Worm (Caenorhabditis elegans) whole organism, L4 larva: Measurements from ENCODE around the gene algn-6.
A peak's percentile ranks its signal among the peaks of the same experiment; 100 is the strongest.

ENCODE experiments used
- F10B5.3 ChIP-seq: sonication (generic microtip); optimal IDR thresholded peaks from 2 replicates; lab custom pipeline; 2016; ENCODE audit warnings: mild to moderate bottlenecking, missing genetic modification characterization, missing compliant biosample characterization
- F26F4.8 ChIP-seq: fragments of 200-800 bp; sonication (Bioruptor generic); conservative IDR thresholded peaks from 2 replicates; pipeline ENCODE4 v1.3.6; 2022; ENCODE audit warnings: missing genetic modification characterization, missing compliant biosample characterization
- F37D6.2 ChIP-seq: sonication (generic microtip); optimal IDR thresholded peaks from 2 replicates; lab custom pipeline; 2016; ENCODE audit warnings: mild to moderate bottlenecking, missing genetic modification characterization, missing compliant biosample characterization
- F44E2.7 ChIP-seq: fragments of 200-800 bp; sonication (Bioruptor generic); IDR thresholded peaks from 2 replicates; pipeline ENCODE4 v2.1.2; 2022; ENCODE audit warnings: missing genetic modification characterization, missing compliant biosample characterization
- T20F7.1 ChIP-seq: fragments of 200-800 bp; sonication (Bioruptor generic); optimal IDR thresholded peaks from 2 replicates; lab custom pipeline; 2018; ENCODE audit warnings: mild to moderate bottlenecking, missing genetic modification characterization, missing compliant biosample characterization
- Y105C5A.15 ChIP-seq: fragments of 200-800 bp; sonication (Bioruptor generic); IDR thresholded peaks from 2 replicates; pipeline ENCODE4 v1.3.6; 2022; ENCODE audit warnings: missing genetic modification characterization, missing compliant biosample characterization
- Y48G9A.11 ChIP-seq: fragments of 200-800 bp; sonication (Bioruptor generic); IDR thresholded peaks from 2 replicates; pipeline ENCODE4 v1.3.6; 2022; ENCODE audit warnings: missing genetic modification reagents, missing genetic modification characterization, missing compliant biosample characterization
- Y5F2A.4 ChIP-seq: fragments of 200-800 bp; sonication (Bioruptor generic); optimal IDR thresholded peaks from 2 replicates; lab custom pipeline; 2018; ENCODE audit warnings: mild to moderate bottlenecking, missing genetic modification characterization, missing compliant biosample characterization
- arid-1 ChIP-seq: fragments of 200-800 bp; sonication (Bioruptor generic); conservative IDR thresholded peaks from 2 replicates; pipeline ENCODE4 v1.3.6; 2022; ENCODE audit warnings: missing genetic modification reagents, missing genetic modification characterization, missing compliant biosample characterization
- ceh-20 ChIP-seq: fragments of 200-800 bp; sonication (Bioruptor generic); IDR thresholded peaks from 2 replicates; pipeline ENCODE4 v1.3.6; 2022; ENCODE audit warnings: missing genetic modification reagents, missing genetic modification characterization, missing compliant biosample characterization
- ceh-62 ChIP-seq: sonication (generic microtip); optimal IDR thresholded peaks from 2 replicates; lab custom pipeline; 2017; ENCODE audit warnings: missing biosample characterization, missing genetic modification characterization
- ceh-82 ChIP-seq: sonication (generic microtip); optimal IDR thresholded peaks from 2 replicates; lab custom pipeline; 2017; ENCODE audit warnings: missing biosample characterization, missing genetic modification characterization
- cey-2 ChIP-seq: sonication (generic microtip); optimal IDR thresholded peaks from 3 replicates; lab custom pipeline; 2017; ENCODE audit warnings: missing genetic modification characterization, mild to moderate bottlenecking, missing compliant biosample characterization, antibody characterized with exemption, borderline replicate concordance; ENCODE audit not compliant: insufficient read depth
- ctbp-1 ChIP-seq: fragments of 200-800 bp; sonication (Bioruptor generic); IDR thresholded peaks from 2 replicates; pipeline ENCODE4 v1.3.6; 2022; ENCODE audit warnings: missing genetic modification reagents, missing genetic modification characterization, missing compliant biosample characterization
- daf-12 ChIP-seq: fragments of 150-350 bp; optimal IDR thresholded peaks from 2 replicates; lab custom pipeline; 2014; ENCODE audit warnings: missing biosample characterization, missing genetic modification reagents, missing genetic modification characterization
- dmd-6 ChIP-seq: fragments of 200-800 bp; sonication (Bioruptor generic); IDR thresholded peaks from 2 replicates; pipeline ENCODE4 v1.3.6; 2022; ENCODE audit warnings: missing genetic modification reagents, missing genetic modification characterization, missing compliant biosample characterization
- dve-1 ChIP-seq: sonication (generic microtip); optimal IDR thresholded peaks from 2 replicates; lab custom pipeline; 2017; ENCODE audit warnings: antibody characterized with exemption, mild to moderate bottlenecking, missing genetic modification characterization, missing compliant biosample characterization; ENCODE audit not compliant: insufficient read depth
- egl-43 ChIP-seq: fragments of 200-800 bp; sonication (Bioruptor generic); IDR thresholded peaks from 2 replicates; pipeline ENCODE4 v1.3.6; 2022; ENCODE audit warnings: missing genetic modification reagents, missing genetic modification characterization, missing compliant biosample characterization
- fkh-10 ChIP-seq: fragments of 150-350 bp; optimal IDR thresholded peaks from 2 replicates; lab custom pipeline; 2014; ENCODE audit warnings: missing biosample characterization, missing genetic modification reagents, missing genetic modification characterization
- hmg-1.1 ChIP-seq: fragments of 200-800 bp; sonication (Bioruptor generic); IDR thresholded peaks from 2 replicates; pipeline ENCODE4 v1.3.6; 2022; ENCODE audit warnings: missing genetic modification reagents, missing genetic modification characterization, missing compliant biosample characterization
- jun-1 ChIP-seq: fragments of 150-350 bp; optimal IDR thresholded peaks from 2 replicates; lab custom pipeline; 2014; ENCODE audit warnings: missing biosample characterization, missing genetic modification reagents, missing genetic modification characterization
- lim-7 ChIP-seq: fragments of 200-800 bp; sonication (Bioruptor generic); IDR thresholded peaks from 2 replicates; pipeline ENCODE4 v1.3.6; 2022; ENCODE audit warnings: missing genetic modification characterization, missing compliant biosample characterization
- lin-29 ChIP-seq: fragments of 200-800 bp; sonication (Bioruptor generic); IDR thresholded peaks from 2 replicates; pipeline ENCODE4 v1.3.6; 2022; ENCODE audit warnings: missing genetic modification reagents, missing genetic modification characterization, missing compliant biosample characterization
- mdl-1 ChIP-seq, 2 experiments: fragments of 150-350 bp in 1 of 2; sonication (generic microtip) in 1 of 2; optimal IDR thresholded peaks; 2 replicates each; lab custom pipeline; 2014 to 2017; ENCODE audit warnings: missing biosample characterization in 2 of 2, missing genetic modification characterization in 2 of 2
- mxl-3 ChIP-seq: fragments of 200-800 bp; sonication (Bioruptor generic); optimal IDR thresholded peaks from 2 replicates; lab custom pipeline; 2018; ENCODE audit warnings: mild to moderate bottlenecking, missing genetic modification characterization, missing compliant biosample characterization
- nhr-10 ChIP-seq: fragments of 150-350 bp; optimal IDR thresholded peaks from 2 replicates; lab custom pipeline; 2014; ENCODE audit warnings: missing biosample characterization, missing genetic modification characterization
- nhr-102 ChIP-seq: sonication (generic microtip); optimal IDR thresholded peaks from 2 replicates; lab custom pipeline; 2016; ENCODE audit warnings: mild to moderate bottlenecking, missing genetic modification characterization, moderate library complexity, missing compliant biosample characterization
- nhr-41 ChIP-seq: fragments of 200-800 bp; sonication (Bioruptor generic); IDR thresholded peaks from 2 replicates; pipeline ENCODE4 v1.3.6; 2022; ENCODE audit warnings: missing genetic modification reagents, missing genetic modification characterization, missing compliant biosample characterization
- nhr-76 ChIP-seq: fragments of 150-350 bp; optimal IDR thresholded peaks from 2 replicates; lab custom pipeline; 2014; ENCODE audit warnings: missing biosample characterization, missing genetic modification characterization
- pha-4 ChIP-seq, 2 experiments: fragments of 150-350 bp in 1 of 2; fragments of 200-800 bp in 1 of 2; sonication (Bioruptor generic) in 1 of 2; IDR thresholded peaks in 1 of 2; optimal IDR thresholded peaks in 1 of 2; 2 replicates each; pipeline versions ENCODE4 v1.3.6 to Lab custom; 2014 to 2022; ENCODE audit warnings: missing genetic modification characterization in 2 of 2, missing genetic modification reagents in 2 of 2, missing biosample characterization in 1 of 2, missing compliant biosample characterization in 1 of 2
- php-3 ChIP-seq: fragments of 200-800 bp; sonication (Bioruptor generic); IDR thresholded peaks from 2 replicates; pipeline ENCODE4 v1.3.6; 2022; ENCODE audit warnings: missing genetic modification reagents, missing genetic modification characterization, missing compliant biosample characterization
- skn-1 ChIP-seq: fragments of 150-350 bp; optimal IDR thresholded peaks from 2 replicates; lab custom pipeline; 2014; ENCODE audit warnings: missing biosample characterization, missing genetic modification characterization
- tra-1 ChIP-seq: fragments of 200-800 bp; sonication (Bioruptor generic); IDR thresholded peaks from 2 replicates; pipeline ENCODE4 v1.3.6; 2022; ENCODE audit warnings: missing genetic modification reagents, missing genetic modification characterization, missing compliant biosample characterization
- unc-62 ChIP-seq, 3 experiments: fragments of 150-350 bp in 1 of 3; sonication (generic microtip); optimal IDR thresholded peaks in 2 of 3; peaks in 1 of 3; 1 replicate in 1 of 3; 2 replicates in 2 of 3; lab custom pipeline; 2014 to 2017; ENCODE audit warnings: missing biosample characterization in 3 of 3, missing genetic modification characterization in 3 of 3, missing genetic modification reagents in 3 of 3, missing genotype in 1 of 3
- vab-7 ChIP-seq: fragments of 200-800 bp; sonication (Bioruptor generic); IDR thresholded peaks from 2 replicates; pipeline ENCODE4 v1.3.6; 2022; ENCODE audit warnings: missing genetic modification reagents, missing genetic modification characterization, missing compliant biosample characterization
- zag-1 ChIP-seq: fragments of 150-350 bp; optimal IDR thresholded peaks from 2 replicates; lab custom pipeline; 2014; ENCODE audit warnings: missing biosample characterization, missing genetic modification characterization
- zfp-2 ChIP-seq: sonication (generic microtip); optimal IDR thresholded peaks from 2 replicates; lab custom pipeline; 2016; ENCODE audit warnings: mild to moderate bottlenecking, missing genetic modification characterization, missing compliant biosample characterization
- zfp-3 ChIP-seq: fragments of 200-800 bp; sonication (Bioruptor generic); conservative IDR thresholded peaks from 2 replicates; pipeline ENCODE4 v1.3.6; 2022; ENCODE audit warnings: missing genetic modification reagents, missing genetic modification characterization, missing compliant biosample characterization
- zip-11 ChIP-seq: fragments of 200-800 bp; sonication (Bioruptor generic); IDR thresholded peaks from 2 replicates; pipeline ENCODE4 v1.3.6; 2022; ENCODE audit warnings: missing genetic modification characterization, missing compliant biosample characterization
- ztf-7 ChIP-seq: fragments of 150-350 bp; optimal IDR thresholded peaks from 2 replicates; lab custom pipeline; 2014; ENCODE audit warnings: missing biosample characterization, missing genetic modification characterization

Gene algn-6

DNA sequence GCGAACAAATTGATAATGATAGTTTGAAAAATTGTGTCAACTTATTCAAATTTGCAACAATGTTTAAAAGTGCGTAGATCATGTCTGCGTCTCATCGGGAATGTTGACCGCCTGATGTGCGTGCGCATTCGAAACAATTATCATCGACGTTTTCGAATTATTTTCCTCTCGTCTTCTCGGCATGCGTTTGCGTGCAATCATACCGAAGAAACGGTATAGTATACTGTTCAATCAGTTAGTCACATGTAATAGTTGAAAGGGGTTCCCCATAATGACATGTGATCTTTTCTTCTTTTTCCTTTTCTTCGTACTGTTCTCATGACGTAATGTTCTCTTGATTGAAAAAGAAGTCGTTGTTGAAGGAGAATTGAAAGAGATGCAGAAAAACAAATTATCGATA lies 22.8 kb upstream of the algn-6 start (continued):
- TF ChIP-seq mdl-1 (tag; optimal IDR thresholded peaks at IDR 0.05; lab: Kevin White, UChicago) (peak; percentile 86 to 96), lim-7 (no peak), php-3 (GFP tag; lab: Robert Waterston, UW) (0 out of 2 replicates have a peak, but pooled peaks have one; percentile 54), hmg-1.1 (GFP tag; lab: Robert Waterston, UW) (peak; percentile 31), egl-43 (GFP tag; lab: Robert Waterston, UW) (no peak), zag-1 (tag; lab: Kevin White, UChicago) (no peak), ceh-62 (tag; lab: Kevin White, UChicago) (no peak), nhr-76 (peak; percentile 32), tra-1 (GFP tag; lab: Robert Waterston, UW) (peak; percentile 82), zfp-3 (0 out of 2 replicates have a peak, but pooled peaks have one; percentile 18), arid-1 (GFP tag; lab: Robert Waterston, UW) (peak; percentile 47; the same call in 1 of the 2 replicates), cey-2 (tag; lab: Kevin White, UChicago) (peak; percentile 58), unc-62 (GFP tag; optimal IDR thresholded peaks at IDR 0.05 in 1 of 2; lab: Kevin White, UChicago) (peak in 1 of 2 experiments; percentile 99), unc-62 (tag; optimal IDR thresholded peaks at IDR 0.05; lab: Kevin White, UChicago) (no peak), zfp-2 (tag; lab: Kevin White, UChicago) (no peak), vab-7 (GFP tag; lab: Robert Waterston, UW) (no peak), Y5F2A.4 (GFP tag; lab: Kevin White, UChicago) (no peak), Y48G9A.11 (GFP tag; lab: Robert Waterston, UW) (no peak), ztf-7 (tag; lab: Kevin White, UChicago) (peak; percentile 61), ctbp-1 (GFP tag; lab: Robert Waterston, UW) (no peak), fkh-10 (GFP tag; lab: Kevin White, UChicago) (no peak), F44E2.7 (no peak), mxl-3 (peak; percentile 78), dve-1 (tag; lab: Kevin White, UChicago) (peak; percentile 95), ceh-20 (GFP tag; lab: Robert Waterston, UW) (0 out of 2 replicates have a peak, but pooled peaks have one; percentile 36), nhr-10 (peak; percentile 72)
- TF ChIP-seq, all 104 proteins: peak for 44

ce11 chrII:8017380-8017779 lies 22.2 kb upstream of the algn-6 start, which contains the start of gene zyg-11:
zyg-11 (plus strand) TSS chrII:8017680.
- no peak for TF ChIP-seq nhr-76
- no peak for TF ChIP-seq nhr-102 (tag; lab: Kevin White, UChicago)
- TF ChIP-seq dmd-6, result no peak
- TF ChIP-seq Y105C5A.15 (GFP tag; lab: Robert Waterston, UW), result no peak
- no peak for TF ChIP-seq F37D6.2
- no peak for TF ChIP-seq pha-4 (GFP tag; IDR thresholded peaks at IDR 0.05; lab: Robert Waterston, UW)
- no peak for TF ChIP-seq pha-4 (tag; optimal IDR thresholded peaks at IDR 0.05; lab: Kevin White, UChicago)
- no peak for TF ChIP-seq nhr-41
- TF ChIP-seq skn-1 (tag; lab: Kevin White, UChicago), result no peak
- no peak for TF ChIP-seq lin-29 (GFP tag; lab: Robert Waterston, UW)
- no peak for TF ChIP-seq daf-12 (tag; lab: Kevin White, UChicago)
- no peak for TF ChIP-seq F10B5.3 (tag; lab: Kevin White, UChicago)
- TF ChIP-seq T20F7.1 (GFP tag; lab: Kevin White, UChicago), result no peak
- TF ChIP-seq ceh-82 (tag; lab: Kevin White, UChicago), result no peak
- no peak for TF ChIP-seq zip-11
- no peak for TF ChIP-seq jun-1 (tag; lab: Kevin White, UChicago)
- TF ChIP-seq F26F4.8 (GFP tag; lab: Robert Waterston, UW), result no peak
